Fruit fly (Drosophila melanogaster): Measurements from ENCODE around the gene Hsp70Aa.
"Not testable (repeated sequence)": the region's sequence is repeated elsewhere in the genome, so short reads cannot be mapped to it uniquely, and the experiment has no call there.

Hsp70Aa gene

DNA sequence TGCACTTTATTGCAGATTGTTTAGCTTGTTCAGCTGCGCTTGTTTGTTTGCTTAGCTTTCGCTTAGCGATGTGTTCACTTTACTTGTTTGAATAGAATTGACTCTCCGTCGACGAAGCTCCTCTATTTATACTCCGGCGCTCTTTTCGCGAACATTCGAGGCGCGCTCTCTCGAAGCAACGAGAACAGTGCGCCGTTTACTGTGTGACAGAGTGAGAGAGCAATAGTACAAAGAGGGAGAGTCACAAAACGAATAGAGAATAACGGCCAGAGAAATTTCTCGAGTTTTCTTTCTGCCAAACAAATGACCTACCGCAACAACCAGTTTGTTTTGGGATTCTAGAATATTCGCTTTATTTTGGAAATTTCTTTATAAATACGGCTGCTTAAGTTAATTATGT, at the start of gene Hsp70Aa:
Hsp70Aa (minus strand) TSS at position 101 of the 400 bp plus-strand sequence.
- TF ChIP-seq Rel (GFP tag; optimal IDR thresholded peaks at IDR 0.05); Rel (tag; optimal IDR thresholded peaks at IDR 0.05); rgr (GFP tag; optimal IDR thresholded peaks at IDR 0.05); Dfd (GFP tag; optimal IDR thresholded peaks at IDR 0.05): not testable (repeated sequence)

- no peak for TF ChIP-seq CrebA (GFP tag; optimal IDR thresholded peaks at IDR 0.05; ENCODE audit: borderline replicate concordance)
- TF ChIP-seq jim (GFP tag; optimal IDR thresholded peaks at IDR 0.05), result no peak
- TF ChIP-seq Hnf4 (GFP tag; optimal IDR thresholded peaks at IDR 0.05), result no peak
- no peak for TF ChIP-seq Jra (GFP tag; optimal IDR thresholded peaks at IDR 0.05)
These were observed 49.1 kb upstream of the Hsp70Aa start, which contains the start of gene Tk for dm6 chr3R:12005417-12005816. Gene Tk, minus strand, starts transcription at chr3R:12005473.

DNA sequence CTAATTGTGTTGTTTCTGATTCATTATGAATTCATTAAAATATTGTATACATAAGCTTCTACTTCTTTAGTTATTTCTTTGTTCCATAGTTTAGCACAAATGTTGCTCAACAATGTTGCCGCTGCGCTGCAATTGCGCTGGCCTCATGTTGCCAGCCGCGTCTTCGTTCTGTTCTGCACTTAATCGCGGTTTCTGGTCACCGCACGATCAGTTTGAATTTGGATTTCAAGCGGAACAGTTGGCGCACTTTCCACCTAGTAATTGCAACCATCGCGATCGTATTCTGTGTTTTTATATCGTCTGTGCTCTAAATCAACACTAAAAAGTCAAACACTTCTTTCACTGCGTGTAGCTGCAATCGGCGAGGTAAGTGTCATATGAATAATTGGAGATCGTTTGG, 42.7 kb upstream of the Hsp70Aa start, which contains the start of gene Ect3:
Ect3 (plus strand) TSS at position 205 of the 400 bp plus-strand sequence.
- TF ChIP-seq Hnf4 (GFP tag; optimal IDR thresholded peaks at IDR 0.05), result no peak
- TF ChIP-seq brk (GFP tag; optimal IDR thresholded peaks at IDR 0.05), result no peak
- TF ChIP-seq Hr78 (GFP tag; optimal IDR thresholded peaks at IDR 0.05), result no peak
- no peak for TF ChIP-seq Myc (optimal IDR thresholded peaks at IDR 0.05)
- no peak for TF ChIP-seq Sp1 (GFP tag; optimal IDR thresholded peaks at IDR 0.05)
- no peak for TF ChIP-seq sage (GFP tag; optimal IDR thresholded peaks at IDR 0.05)
- TF ChIP-seq N (GFP tag; optimal IDR thresholded peaks at IDR 0.05), result no peak
- no peak for TF ChIP-seq Rel (GFP tag; optimal IDR thresholded peaks at IDR 0.05)
- no peak for TF ChIP-seq Rel (tag; optimal IDR thresholded peaks at IDR 0.05)
- no peak for TF ChIP-seq GATAd (GFP tag; optimal IDR thresholded peaks at IDR 0.05)
- no peak for TF ChIP-seq HLH106 (tag; optimal IDR thresholded peaks at IDR 0.05)
- TF ChIP-seq dmrt93B (GFP tag; optimal IDR thresholded peaks at IDR 0.05), result no peak
- no peak for TF ChIP-seq Hr83 (GFP tag; optimal IDR thresholded peaks at IDR 0.05; ENCODE audit: poor library complexity, severe bottlenecking)
- no peak for TF ChIP-seq Jra (GFP tag; optimal IDR thresholded peaks at IDR 0.05)
- no peak for TF ChIP-seq Mio (GFP tag; optimal IDR thresholded peaks at IDR 0.05)
- no peak for TF ChIP-seq Dfd (GFP tag; optimal IDR thresholded peaks at IDR 0.05)

DNA sequence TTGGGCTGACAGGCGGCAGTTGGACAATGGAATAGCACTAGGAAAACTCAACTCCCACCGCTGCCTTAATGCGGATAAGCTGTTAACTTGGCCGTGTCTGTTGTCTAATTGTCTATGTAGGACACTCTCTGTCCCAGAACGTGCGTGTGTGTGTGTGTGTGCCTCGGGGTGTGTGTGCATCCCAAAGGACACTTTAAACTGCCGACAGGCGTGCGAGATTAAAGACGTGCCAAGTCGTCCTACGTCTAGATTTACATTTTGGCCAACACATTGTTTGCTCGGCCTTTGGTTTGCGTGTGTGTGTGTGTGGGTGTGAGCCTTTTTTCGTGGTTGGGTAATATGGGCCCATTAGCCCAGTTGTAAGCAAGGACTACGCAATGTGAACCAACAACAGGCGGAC, 41.8 kb upstream of the Hsp70Aa start:
- TF ChIP-seq Dfd (GFP tag; optimal IDR thresholded peaks at IDR 0.05), result peak; percentile 39
- TF ChIP-seq HLH106 (tag; optimal IDR thresholded peaks at IDR 0.05), result no peak

DNA sequence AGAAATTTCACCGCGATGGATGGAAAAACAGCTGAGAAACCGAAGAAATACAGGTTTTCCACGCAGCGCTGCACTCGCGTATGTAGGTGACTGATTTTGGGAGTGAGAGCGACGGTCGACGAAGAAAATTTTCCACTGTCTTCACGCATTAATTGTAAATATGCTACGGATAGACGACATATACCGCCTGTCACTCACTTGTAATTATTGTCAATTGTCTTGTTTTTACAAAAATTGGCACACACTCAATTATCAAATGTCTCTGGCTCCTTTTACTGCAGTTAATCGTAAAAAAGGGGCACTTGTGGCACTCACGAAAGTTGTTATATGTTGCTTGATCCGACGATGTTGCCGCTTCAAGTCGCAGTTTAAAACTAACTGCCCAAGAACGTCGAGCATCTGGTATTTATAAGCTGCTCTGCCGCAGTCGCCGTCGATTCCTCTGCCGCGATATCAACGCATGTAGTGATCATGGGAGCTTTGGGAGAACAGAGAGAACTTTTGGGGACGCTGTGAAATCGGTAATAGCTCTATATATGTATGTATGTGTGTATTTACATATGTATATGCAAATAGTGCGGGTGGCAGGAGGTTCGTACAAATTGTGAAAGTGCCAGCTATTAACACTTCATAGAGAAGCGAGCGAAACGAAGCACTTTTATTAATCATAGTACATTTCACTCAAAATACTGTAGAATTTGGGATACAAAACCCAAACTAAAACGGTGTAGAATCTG, 36.8 kb upstream of the Hsp70Aa start, which contains the start of gene mfas:
mfas (minus strand) TSS at position 382 of the 737 bp plus-strand sequence.
- TF ChIP-seq rgr (GFP tag; optimal IDR thresholded peaks at IDR 0.05), result peak; percentile 22
- TF ChIP-seq fru (GFP tag; optimal IDR thresholded peaks at IDR 0.05), result peak; percentile 58
- TF ChIP-seq Hr83 (GFP tag; optimal IDR thresholded peaks at IDR 0.05; ENCODE audit: poor library complexity, severe bottlenecking), result peak; percentile 49
- TF ChIP-seq Jra (GFP tag; optimal IDR thresholded peaks at IDR 0.05), result peak; percentile 14
- TF ChIP-seq h (GFP tag; optimal IDR thresholded peaks at IDR 0.05), result peak; percentile 4
- no peak for TF ChIP-seq Myc (optimal IDR thresholded peaks at IDR 0.05)
- no peak for TF ChIP-seq sage (GFP tag; optimal IDR thresholded peaks at IDR 0.05)
- peak; percentile 6 for TF ChIP-seq br (GFP tag; optimal IDR thresholded peaks at IDR 0.05)
- TF ChIP-seq tai (GFP tag; optimal IDR thresholded peaks at IDR 0.05), result peak; percentile 18

DNA sequence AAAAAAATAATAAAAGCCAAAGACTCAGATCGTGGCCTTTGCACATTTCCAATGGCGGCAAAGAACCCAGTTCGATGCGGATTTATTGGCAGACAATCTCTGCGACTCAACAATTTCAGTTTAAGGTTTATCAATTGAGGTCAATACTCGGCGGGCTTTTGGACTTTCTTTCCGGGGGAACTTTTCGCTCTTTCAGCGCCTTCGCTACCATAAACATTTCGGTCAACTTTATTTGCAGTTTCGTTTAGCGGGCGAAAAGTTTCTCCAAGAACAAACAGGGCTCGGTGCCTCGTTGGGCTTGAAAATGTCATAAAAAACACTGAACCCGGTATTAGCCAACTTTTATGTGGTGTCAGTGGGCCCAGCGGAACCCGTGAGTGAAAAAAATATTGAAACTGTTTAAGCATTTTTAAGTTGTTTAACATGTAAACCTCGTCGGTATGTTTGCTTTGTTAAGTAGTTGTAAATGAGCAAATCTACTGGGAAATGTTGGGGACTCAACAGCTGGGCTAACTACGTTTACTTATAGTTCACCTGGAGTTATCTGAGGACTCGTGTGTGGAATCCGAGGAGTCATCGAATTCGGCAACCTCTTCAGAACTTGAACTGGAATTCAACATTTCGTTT, 35.3 kb upstream of the Hsp70Aa start:
- TF ChIP-seq br (GFP tag; optimal IDR thresholded peaks at IDR 0.05) (no peak), Dif (GFP tag; optimal IDR thresholded peaks at IDR 0.05; ENCODE audit: partially characterized antibody) (no peak), tai (GFP tag; optimal IDR thresholded peaks at IDR 0.05) (no peak), psq (GFP tag; optimal IDR thresholded peaks at IDR 0.05) (no peak), rgr (GFP tag; optimal IDR thresholded peaks at IDR 0.05) (no peak), Rel (GFP tag; optimal IDR thresholded peaks at IDR 0.05) (no peak), Rel (tag; optimal IDR thresholded peaks at IDR 0.05) (peak; percentile 59), h (GFP tag; optimal IDR thresholded peaks at IDR 0.05) (no peak)

DNA sequence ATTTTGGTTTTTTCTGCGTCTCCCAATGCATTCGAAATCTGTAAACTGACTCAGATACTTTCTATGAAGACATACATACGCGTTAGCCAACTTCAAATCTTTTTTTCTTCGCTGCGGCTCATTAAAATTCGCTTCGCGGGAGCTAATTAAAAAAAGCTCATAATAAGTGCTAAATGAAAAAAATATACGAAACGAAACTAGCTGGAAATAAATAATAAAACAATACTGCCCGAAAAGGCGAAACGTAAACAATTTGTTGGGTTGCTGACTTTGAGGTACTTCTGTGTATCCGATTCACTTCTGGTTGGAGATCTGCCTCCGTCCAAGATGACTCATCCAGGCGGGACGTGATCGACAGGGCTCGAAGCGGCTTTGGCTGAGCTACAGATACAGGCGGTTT, 33.7 kb upstream of the Hsp70Aa start:
- no peak for TF ChIP-seq Jra (GFP tag; optimal IDR thresholded peaks at IDR 0.05)
- no peak for TF ChIP-seq Dfd (GFP tag; optimal IDR thresholded peaks at IDR 0.05)
- no peak for TF ChIP-seq Hr83 (GFP tag; optimal IDR thresholded peaks at IDR 0.05; ENCODE audit: poor library complexity, severe bottlenecking)
- TF ChIP-seq dsf (GFP tag; optimal IDR thresholded peaks at IDR 0.05; ENCODE audit: borderline replicate concordance), result no peak
- no peak for TF ChIP-seq CG9705 (GFP tag; optimal IDR thresholded peaks at IDR 0.05)
- TF ChIP-seq woc (GFP tag; optimal IDR thresholded peaks at IDR 0.05), result no peak

Measured in whole organism, wandering third instar larva.